Worm (Caenorhabditis elegans) whole organism, young adult: ENCODE results near the gene rnh-1.2.

Experiments used
- F49E8.2 ChIP-seq: sonication (generic microtip); optimal IDR thresholded peaks from 3 replicates; lab custom pipeline; 2017; ENCODE audit warnings: missing genetic modification characterization, mild to moderate bottlenecking, missing compliant biosample characterization, antibody characterized with exemption, moderate library complexity; ENCODE audit not compliant: insufficient read depth
- Y53G8AR.9 ChIP-seq: fragments of 200-800 bp; sonication (Bioruptor generic); conservative IDR thresholded peaks from 2 replicates; pipeline ENCODE4 v1.3.6; 2022; ENCODE audit warnings: missing genetic modification reagents, missing genetic modification characterization, missing compliant biosample characterization
- ceh-100 ChIP-seq: fragments of 200-800 bp; sonication (Bioruptor generic); IDR thresholded peaks from 2 replicates; pipeline ENCODE4 v1.3.6; 2022; ENCODE audit warnings: missing genetic modification reagents, missing genetic modification characterization, missing compliant biosample characterization
- him-1 ChIP-seq: sonication (generic microtip); optimal IDR thresholded peaks from 2 replicates; lab custom pipeline; 2016; ENCODE audit warnings: missing genotype, missing genetic modification reagents, missing genetic modification characterization, missing compliant biosample characterization
- hmg-1.2 ChIP-seq: fragments of 200-800 bp; sonication (Bioruptor generic); IDR thresholded peaks from 2 replicates; pipeline ENCODE4 v1.3.6; 2022; ENCODE audit warnings: missing genetic modification reagents, missing genetic modification characterization, missing compliant biosample characterization
- zfh-2 ChIP-seq: fragments of 200-800 bp; sonication (Bioruptor generic); conservative IDR thresholded peaks from 2 replicates; pipeline ENCODE4 v1.3.6; 2022; ENCODE audit warnings: missing genetic modification reagents, missing genetic modification characterization, missing compliant biosample characterization

DNA sequence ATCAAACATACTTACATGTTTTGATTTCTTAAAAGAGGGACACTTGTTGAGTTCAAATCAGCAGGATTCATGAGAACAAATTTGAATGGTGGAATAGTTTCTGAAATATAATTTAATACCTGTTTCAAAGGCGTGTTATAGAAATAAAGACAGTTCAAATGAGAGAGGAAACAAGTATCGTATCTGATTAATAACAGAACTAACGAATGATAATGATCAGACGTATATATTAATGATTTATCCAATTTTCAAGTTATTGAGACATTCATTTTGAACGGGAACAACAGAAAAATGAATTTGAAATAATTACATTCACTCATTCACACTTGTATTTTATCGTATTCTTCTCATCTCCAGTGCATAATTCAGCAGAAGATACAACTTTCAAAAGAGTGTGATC is 13.8 kb upstream of the rnh-1.2 start, which contains the start of gene chil-4:
- TF ChIP-seq him-1 (tag; lab: Kevin White, UChicago) (no peak), F49E8.2 (tag; lab: Kevin White, UChicago) (no peak), zfh-2 (GFP tag; lab: Robert Waterston, UW) (no peak), Y53G8AR.9 (no peak), hmg-1.2 (no peak), ceh-100 (GFP tag; lab: Robert Waterston, UW) (no peak)
